Worm (Caenorhabditis elegans): Measurements from ENCODE around the gene F28C6.10.

DNA sequence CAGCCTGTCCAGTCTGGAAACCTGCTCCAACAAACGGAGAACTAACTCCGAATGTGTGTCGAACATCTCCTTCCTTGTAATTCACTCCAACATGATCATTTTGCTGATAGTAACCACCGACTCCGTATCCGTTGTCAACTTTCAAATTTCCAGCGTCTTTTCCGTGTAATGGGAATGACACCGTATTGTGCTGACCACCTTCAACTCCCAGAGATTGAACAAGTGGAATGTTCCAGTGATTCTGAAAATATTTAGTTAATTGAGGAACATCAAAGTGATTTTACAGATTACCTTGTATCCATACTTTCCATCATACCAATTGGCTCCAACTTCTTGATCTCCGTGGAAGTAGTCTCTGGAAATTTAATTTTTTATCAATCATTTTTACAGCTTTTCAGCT, 20.1 kb downstream of the F28C6.10 start:
- TF ChIP-seq nhr-11 (tag; optimal IDR thresholded peaks at IDR 0.05) (no peak), C34B4.2 (tag; optimal IDR thresholded peaks at IDR 0.05) (no peak), nhr-28 (tag; optimal IDR thresholded peaks at IDR 0.05) (no peak), tbx-2 (tag; optimal IDR thresholded peaks at IDR 0.05) (no peak), ztf-11 (tag; optimal IDR thresholded peaks at IDR 0.05) (no peak), ama-1 (optimal IDR thresholded peaks at IDR 0.05) (no peak), lin-13 (GFP tag; optimal IDR thresholded peaks at IDR 0.05) (no peak), snpc-4 (tag; optimal IDR thresholded peaks at IDR 0.05) (no peak), unc-62 (GFP tag; optimal IDR thresholded peaks at IDR 0.05) (no peak), pag-3 (tag; optimal IDR thresholded peaks at IDR 0.05; ENCODE audit: borderline replicate concordance, insufficient read depth) (no peak), mef-2 (tag; optimal IDR thresholded peaks at IDR 0.05) (no peak), sptf-1 (tag; optimal IDR thresholded peaks at IDR 0.05) (no peak), lin-39 (tag; optimal IDR thresholded peaks at IDR 0.05) (no peak), unc-86 (tag; optimal IDR thresholded peaks at IDR 0.05) (no peak)
